Worm (Caenorhabditis elegans): ENCODE data around the gene T09F3.5.

DNA sequence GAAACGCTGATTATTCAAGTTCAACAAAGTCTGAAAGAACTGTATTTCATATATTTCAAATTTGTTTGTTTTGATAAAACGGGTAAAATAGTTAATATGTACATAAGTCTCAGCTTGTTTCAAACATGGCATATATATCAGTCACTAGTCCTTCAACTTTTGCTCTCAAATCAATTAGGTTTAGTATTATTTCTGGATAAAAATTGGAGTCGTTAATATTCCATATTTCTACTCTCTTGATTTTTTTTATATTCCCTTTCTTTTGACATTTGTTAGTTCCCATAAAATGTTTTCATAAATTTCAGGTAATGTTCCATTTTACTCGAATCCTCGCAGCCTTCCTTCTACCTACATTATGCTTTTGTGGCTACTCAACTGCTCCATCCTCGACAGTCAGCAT lies 39.2 kb downstream of the T09F3.5 start, which contains the start of gene cut-4:
- no peak for TF ChIP-seq dao-5 (tag; optimal IDR thresholded peaks at IDR 0.05)
- TF ChIP-seq him-1 (tag; optimal IDR thresholded peaks at IDR 0.05), result no peak

All from whole organism, L4/young adult.